Worm (Caenorhabditis elegans) whole organism, L1 larva: ENCODE measurements around the gene enol-1.

Experiments used
- C16A3.4 ChIP-seq: fragments of 150-350 bp; optimal IDR thresholded peaks from 2 replicates; lab custom pipeline; 2014; ENCODE audit warnings: missing biosample characterization, missing genetic modification characterization
- C34B4.2 ChIP-seq: sonication (generic microtip); optimal IDR thresholded peaks from 2 replicates; lab custom pipeline; 2017; ENCODE audit warnings: mild to moderate bottlenecking, missing genetic modification characterization, missing compliant biosample characterization
- F16B12.6 ChIP-seq: fragments of 150-350 bp; optimal IDR thresholded peaks from 2 replicates; lab custom pipeline; 2014; ENCODE audit warnings: missing biosample characterization, missing genetic modification characterization
- Y116A8C.19 ChIP-seq: sonication (generic microtip); optimal IDR thresholded peaks from 2 replicates; lab custom pipeline; 2016; ENCODE audit warnings: missing compliant biosample characterization, missing genetic modification characterization, borderline replicate concordance
- alr-1 ChIP-seq: fragments of 200-800 bp; sonication (Bioruptor generic); optimal IDR thresholded peaks from 2 replicates; lab custom pipeline; 2018; ENCODE audit warnings: borderline replicate concordance, mild to moderate bottlenecking, missing genetic modification characterization, missing compliant biosample characterization
- aly-2 ChIP-seq: fragments of 150-350 bp; optimal IDR thresholded peaks from 2 replicates; lab custom pipeline; 2014; ENCODE audit warnings: missing biosample characterization, missing genetic modification characterization
- blmp-1 ChIP-seq: fragments of 150-350 bp; optimal IDR thresholded peaks from 2 replicates; lab custom pipeline; 2014; ENCODE audit warnings: missing biosample characterization, missing genetic modification characterization
- ceh-63 ChIP-seq: fragments of 200-800 bp; sonication (Bioruptor generic); optimal IDR thresholded peaks from 2 replicates; lab custom pipeline; 2018; ENCODE audit warnings: mild to moderate bottlenecking, missing genetic modification characterization, missing compliant biosample characterization
- ceh-8 ChIP-seq: fragments of 200-800 bp; sonication (Bioruptor generic); optimal IDR thresholded peaks from 2 replicates; lab custom pipeline; 2018; ENCODE audit warnings: mild to moderate bottlenecking, missing genetic modification characterization, moderate library complexity, missing compliant biosample characterization
- ceh-82 ChIP-seq, 3 experiments: fragments of 150-350 bp in 1 of 3; sonication (generic microtip) in 2 of 3; optimal IDR thresholded peaks; 2 replicates each; lab custom pipeline; 2014 to 2017; ENCODE audit warnings: missing biosample characterization in 3 of 3, missing genetic modification characterization in 3 of 3
- ceh-88 ChIP-seq: fragments of 200-800 bp; sonication (Bioruptor generic); IDR thresholded peaks from 2 replicates; pipeline ENCODE4 v1.3.6; 2022; ENCODE audit warnings: missing genetic modification characterization, missing compliant biosample characterization
- dpl-1 ChIP-seq, 3 experiments: fragments of 150-350 bp in 2 of 3; sonication (generic microtip) in 1 of 3; optimal IDR thresholded peaks; 2 replicates each; lab custom pipeline; 2014 to 2017; ENCODE audit warnings: missing biosample characterization in 3 of 3, missing genetic modification characterization in 3 of 3, missing genetic modification reagents in 3 of 3
- dsc-1 ChIP-seq: sonication (generic microtip); optimal IDR thresholded peaks from 2 replicates; lab custom pipeline; 2016; ENCODE audit warnings: mild to moderate bottlenecking, missing genetic modification characterization, missing compliant biosample characterization
- efl-1 ChIP-seq, 4 experiments: fragments of 150-350 bp; optimal IDR thresholded peaks in 3 of 4; peaks in 1 of 4; 1 replicate in 1 of 4; 2 replicates in 3 of 4; lab custom pipeline; 2014; ENCODE audit warnings: missing biosample characterization in 2 of 4, missing genetic modification characterization in 2 of 4, missing genetic modification reagents in 2 of 4
- egl-13 ChIP-seq: sonication (generic microtip); optimal IDR thresholded peaks from 2 replicates; lab custom pipeline; 2016; ENCODE audit warnings: missing genotype, missing genetic modification reagents, missing genetic modification characterization, missing compliant biosample characterization
- egl-27 ChIP-seq, 2 experiments: fragments of 150-350 bp in 1 of 2; sonication (generic microtip); optimal IDR thresholded peaks; 3 replicates each; lab custom pipeline; 2017 to 2018; ENCODE audit warnings: missing biosample characterization in 2 of 2, missing genetic modification characterization in 2 of 2, missing genetic modification reagents in 2 of 2
- elt-2 ChIP-seq: sonication (generic microtip); optimal IDR thresholded peaks from 2 replicates; lab custom pipeline; 2016; ENCODE audit warnings: missing genetic modification characterization, mild to moderate bottlenecking, inconsistent platforms, missing compliant biosample characterization, missing genetic modification reagents
- ets-5 ChIP-seq: fragments of 200-800 bp; sonication (Bioruptor generic); IDR thresholded peaks from 2 replicates; pipeline ENCODE4 v1.3.6; 2022; ENCODE audit warnings: missing genetic modification characterization, missing compliant biosample characterization
- fkh-4 ChIP-seq: sonication (generic microtip); optimal IDR thresholded peaks from 2 replicates; lab custom pipeline; 2016; ENCODE audit warnings: missing compliant biosample characterization, missing genetic modification characterization, borderline replicate concordance
- grh-1 ChIP-seq: fragments of 200-800 bp; sonication (Bioruptor generic); IDR thresholded peaks from 2 replicates; pipeline ENCODE4 v1.3.6; 2022; ENCODE audit warnings: missing genetic modification reagents, missing genetic modification characterization, missing compliant biosample characterization
- irx-1 ChIP-seq: sonication (generic microtip); optimal IDR thresholded peaks from 2 replicates; lab custom pipeline; 2016; ENCODE audit warnings: missing genetic modification characterization, missing compliant biosample characterization
- lin-14 ChIP-seq: fragments of 200-800 bp; sonication (Bioruptor generic); optimal IDR thresholded peaks from 2 replicates; lab custom pipeline; 2018; ENCODE audit warnings: mild to moderate bottlenecking, missing genetic modification characterization, moderate library complexity, missing compliant biosample characterization
- lin-35 ChIP-seq, 2 experiments: fragments of 150-350 bp; optimal IDR thresholded peaks; 2 replicates each; lab custom pipeline; 2014; ENCODE audit warnings: missing biosample characterization in 2 of 2, missing genetic modification characterization in 2 of 2, missing genetic modification reagents in 2 of 2
- lsy-2 ChIP-seq, 2 experiments: fragments of 150-350 bp; optimal IDR thresholded peaks; 2 replicates each; lab custom pipeline; 2014; ENCODE audit warnings: missing biosample characterization in 2 of 2, missing genetic modification characterization in 2 of 2
- mdl-1 ChIP-seq, 2 experiments: fragments of 150-350 bp; optimal IDR thresholded peaks; 2 replicates each; lab custom pipeline; 2014 to 2017; ENCODE audit warnings: missing biosample characterization in 2 of 2, missing genetic modification characterization in 2 of 2, inconsistent platforms in 1 of 2
- mef-2 ChIP-seq: fragments of 150-350 bp; optimal IDR thresholded peaks from 2 replicates; lab custom pipeline; 2014; ENCODE audit warnings: missing biosample characterization, missing genetic modification characterization
- nhr-12 ChIP-seq: sonication (generic microtip); optimal IDR thresholded peaks from 2 replicates; lab custom pipeline; 2017; ENCODE audit warnings: missing biosample characterization, missing genetic modification characterization
- nhr-28 ChIP-seq: fragments of 150-350 bp; optimal IDR thresholded peaks from 2 replicates; lab custom pipeline; 2014; ENCODE audit warnings: missing biosample characterization, missing genetic modification characterization
- nhr-47 ChIP-seq: sonication (generic microtip); optimal IDR thresholded peaks from 2 replicates; lab custom pipeline; 2016; ENCODE audit warnings: mild to moderate bottlenecking, missing genetic modification characterization, moderate library complexity, missing compliant biosample characterization
- nhr-71 ChIP-seq: sonication (generic microtip); optimal IDR thresholded peaks from 2 replicates; lab custom pipeline; 2016; ENCODE audit warnings: mild to moderate bottlenecking, missing genetic modification characterization, moderate library complexity, missing compliant biosample characterization
- nhr-76 ChIP-seq: sonication (generic microtip); optimal IDR thresholded peaks from 2 replicates; lab custom pipeline; 2017; ENCODE audit warnings: missing biosample characterization, missing genetic modification characterization
- nhr-77 ChIP-seq: fragments of 150-350 bp; optimal IDR thresholded peaks from 2 replicates; lab custom pipeline; 2014; ENCODE audit warnings: missing biosample characterization, missing genetic modification characterization
- nhr-84 ChIP-seq: sonication (generic microtip); optimal IDR thresholded peaks from 2 replicates; lab custom pipeline; 2017; ENCODE audit warnings: missing biosample characterization, missing genetic modification characterization
- nhr-90 ChIP-seq: sonication (generic microtip); optimal IDR thresholded peaks from 2 replicates; lab custom pipeline; 2016; ENCODE audit warnings: mild to moderate bottlenecking, missing genetic modification characterization, missing compliant biosample characterization; ENCODE audit not compliant: poor library complexity
- pag-3 ChIP-seq: sonication (generic microtip); optimal IDR thresholded peaks from 2 replicates; lab custom pipeline; 2017; ENCODE audit warnings: missing genetic modification characterization, mild to moderate bottlenecking, missing compliant biosample characterization, antibody characterized with exemption, borderline replicate concordance; ENCODE audit not compliant: insufficient read depth
- pqm-1 ChIP-seq: sonication (generic microtip); optimal IDR thresholded peaks from 3 replicates; lab custom pipeline; 2017; ENCODE audit warnings: missing biosample characterization, missing genetic modification characterization
- rnt-1 ChIP-seq: sonication (generic microtip); optimal IDR thresholded peaks from 2 replicates; lab custom pipeline; 2016; ENCODE audit warnings: mild to moderate bottlenecking, missing genetic modification characterization, moderate library complexity, missing compliant biosample characterization
- snpc-4 ChIP-seq: fragments of 150-350 bp; optimal IDR thresholded peaks from 2 replicates; lab custom pipeline; 2014; ENCODE audit warnings: missing biosample characterization, missing genetic modification characterization
- snu-23 ChIP-seq: sonication (generic microtip); optimal IDR thresholded peaks from 2 replicates; lab custom pipeline; 2016; ENCODE audit warnings: missing genetic modification characterization, missing compliant biosample characterization
- sox-4 ChIP-seq: sonication (generic microtip); optimal IDR thresholded peaks from 2 replicates; lab custom pipeline; 2016; ENCODE audit warnings: missing genetic modification characterization, missing compliant biosample characterization
- sptf-1 ChIP-seq: fragments of 150-350 bp; optimal IDR thresholded peaks from 2 replicates; lab custom pipeline; 2014; ENCODE audit warnings: missing biosample characterization, missing genetic modification characterization
- tbx-2 ChIP-seq: sonication (generic microtip); optimal IDR thresholded peaks from 2 replicates; lab custom pipeline; 2016; ENCODE audit warnings: missing genetic modification characterization, missing compliant biosample characterization
- unc-130 ChIP-seq: fragments of 150-350 bp; optimal IDR thresholded peaks from 2 replicates; lab custom pipeline; 2017; ENCODE audit warnings: missing biosample characterization, missing genetic modification characterization, inconsistent platforms
- unc-30 ChIP-seq: sonication (generic microtip); optimal IDR thresholded peaks from 2 replicates; lab custom pipeline; 2017; ENCODE audit warnings: missing biosample characterization, missing genetic modification characterization
- unc-62 ChIP-seq: fragments of 150-350 bp; optimal IDR thresholded peaks from 2 replicates; lab custom pipeline; 2014; ENCODE audit warnings: missing biosample characterization, missing genetic modification reagents, missing genetic modification characterization
- unc-86 ChIP-seq: sonication (generic microtip); optimal IDR thresholded peaks from 2 replicates; lab custom pipeline; 2016; ENCODE audit warnings: missing genetic modification characterization, missing compliant biosample characterization
- ztf-4 ChIP-seq: fragments of 150-350 bp; optimal IDR thresholded peaks from 2 replicates; lab custom pipeline; 2014; ENCODE audit warnings: missing biosample characterization, missing genetic modification characterization

The enol-1 gene

ce11 chrII:8964835-8965234 lies 34.0 kb downstream of the enol-1 start, which contains the start of the genes ndub-3 and C18E9.2:
Gene ndub-3 (minus strand): TSS chrII:8964890.
Gene C18E9.2 (plus strand): TSS chrII:8965006.
- TF ChIP-seq tbx-2 (tag; lab: Kevin White, UChicago) (peak; percentile 6), nhr-77 (tag; lab: Kevin White, UChicago) (no peak), dpl-1 (GFP tag; optimal IDR thresholded peaks at IDR 0.05; lab: Kevin White, UChicago) (peak; percentile 38 to 66 (median 56)), C16A3.4 (peak; percentile 55), lin-14 (peak; percentile 50), snu-23 (peak; percentile 32), ceh-82 (tag; optimal IDR thresholded peaks at IDR 0.05; lab: Kevin White, UChicago) (peak in 2 of 3 experiments; percentile 4 to 64), rnt-1 (peak; percentile 26), egl-13 (tag; lab: Kevin White, UChicago) (no peak), nhr-76 (tag; lab: Kevin White, UChicago) (no peak), elt-2 (tag; lab: Kevin White, UChicago) (no peak), ets-5 (GFP tag; lab: Robert Waterston, UW) (no peak), lsy-2 (tag; optimal IDR thresholded peaks at IDR 0.05; lab: Kevin White, UChicago) (peak; percentile 13 to 75), pqm-1 (tag; lab: Kevin White, UChicago) (no peak), efl-1 (optimal IDR thresholded peaks at IDR 0.05; lab: Kevin White, UChicago) (peak; percentile 66 to 67), efl-1 (GFP tag; optimal IDR thresholded peaks at IDR 0.05 in 1 of 2; lab: Kevin White, UChicago) (peak; percentile 48 to 95), nhr-47 (tag; lab: Kevin White, UChicago) (peak; percentile 1), lin-35 (GFP tag; optimal IDR thresholded peaks at IDR 0.05; lab: Kevin White, UChicago) (peak; percentile 59 to 79), sptf-1 (tag; lab: Kevin White, UChicago) (no peak), ztf-4 (tag; lab: Kevin White, UChicago) (no peak), nhr-71 (tag; lab: Kevin White, UChicago) (peak; percentile 33), nhr-84 (no peak), mdl-1 (tag; optimal IDR thresholded peaks at IDR 0.05; lab: Kevin White, UChicago) (peak in 1 of 2 experiments; percentile 24), irx-1 (tag; lab: Kevin White, UChicago) (no peak)

ce11 chrII:8969251-8970183 lies 38.7 kb downstream of the enol-1 start, which contains the start of the genes szy-20 and C18E9.5:
Gene szy-20 (minus strand): TSS chrII:8969333.
Gene C18E9.5 (plus strand): TSS chrII:8969980.
- TF ChIP-seq F16B12.6, result peak; percentile 70
- TF ChIP-seq ceh-88, result peak; percentile 77
- TF ChIP-seq irx-1 (tag; lab: Kevin White, UChicago), result peak; percentile 83
- peak; percentile 91 for TF ChIP-seq rnt-1
- TF ChIP-seq lin-35 (GFP tag; optimal IDR thresholded peaks at IDR 0.05; lab: Kevin White, UChicago), result peak; percentile 98
- peak; percentile 72 for TF ChIP-seq aly-2 (tag; lab: Kevin White, UChicago)
- no peak for TF ChIP-seq sptf-1 (tag; lab: Kevin White, UChicago)
- peak; percentile 92 for TF ChIP-seq dsc-1
- TF ChIP-seq nhr-71 (tag; lab: Kevin White, UChicago), result peak; percentile 93
- peak; percentile 14 for TF ChIP-seq ztf-4 (tag; lab: Kevin White, UChicago)
- TF ChIP-seq mef-2, result no peak
- no peak for TF ChIP-seq pqm-1 (tag; lab: Kevin White, UChicago)
- peak; percentile 87 for TF ChIP-seq unc-86 (tag; lab: Kevin White, UChicago)
- peak; percentile 72 for TF ChIP-seq ceh-8 (GFP tag; lab: Kevin White, UChicago)
- peak; percentile 22 for TF ChIP-seq sox-4 (tag; lab: Kevin White, UChicago)
- peak; percentile 23 for TF ChIP-seq blmp-1 (tag; lab: Kevin White, UChicago)
- TF ChIP-seq nhr-90 (tag; lab: Kevin White, UChicago), result peak; percentile 80
- TF ChIP-seq nhr-12 (tag; lab: Kevin White, UChicago), result no peak
- peak; percentile 63 for TF ChIP-seq grh-1 (GFP tag; lab: Robert Waterston, UW)
- no peak for TF ChIP-seq alr-1 (tag; lab: Kevin White, UChicago)
- peak; percentile 78 for TF ChIP-seq snpc-4 (tag; lab: Kevin White, UChicago)
- TF ChIP-seq unc-30, result no peak
- TF ChIP-seq fkh-4 (tag; lab: Kevin White, UChicago), result peak; percentile 60
- TF ChIP-seq unc-62 (GFP tag; lab: Kevin White, UChicago), result no peak
- TF ChIP-seq egl-27 (tag; optimal IDR thresholded peaks at IDR 0.05; lab: Kevin White, UChicago), result no peak
- TF ChIP-seq ceh-63, result no peak
- no peak for TF ChIP-seq nhr-28 (tag; lab: Kevin White, UChicago)
- TF ChIP-seq Y116A8C.19, result no peak
- TF ChIP-seq C34B4.2 (tag; lab: Kevin White, UChicago), result no peak
- no peak for TF ChIP-seq pag-3
- TF ChIP-seq unc-130, result peak; percentile 17
